Worm (Caenorhabditis elegans) whole organism, midembryonic: ENCODE data around the gene F54E4.4.

Experiments used
- T22C8.4 ChIP-seq: fragments of 200-800 bp; sonication (Bioruptor generic); IDR thresholded peaks from 2 replicates; pipeline ENCODE4 v1.3.6; 2022; ENCODE audit warnings: missing genetic modification characterization, missing compliant biosample characterization
- cog-1 ChIP-seq: sonication (generic microtip); optimal IDR thresholded peaks from 2 replicates; lab custom pipeline; 2016; ENCODE audit warnings: missing genetic modification characterization, missing compliant biosample characterization
- flt-1 ChIP-seq: fragments of 200-800 bp; sonication (Bioruptor generic); IDR thresholded peaks from 2 replicates; pipeline ENCODE4 v1.3.6; 2022; ENCODE audit warnings: missing genetic modification characterization, missing compliant biosample characterization
- klf-2 ChIP-seq: fragments of 200-800 bp; sonication (Bioruptor generic); conservative IDR thresholded peaks from 2 replicates; pipeline ENCODE4 v1.3.6; 2022; ENCODE audit warnings: missing genetic modification reagents, missing genetic modification characterization, missing compliant biosample characterization
- med-1 ChIP-seq: sonication (generic microtip); optimal IDR thresholded peaks from 2 replicates; lab custom pipeline; 2017; ENCODE audit warnings: missing genetic modification characterization, mild to moderate bottlenecking, missing compliant biosample characterization, antibody characterized with exemption, missing genetic modification reagents; ENCODE audit not compliant: insufficient read depth
- ref-1 ChIP-seq: fragments of 200-800 bp; sonication (Bioruptor generic); conservative IDR thresholded peaks from 2 replicates; pipeline ENCODE4 v1.3.6; 2022; ENCODE audit warnings: missing genetic modification reagents, missing genetic modification characterization, missing compliant biosample characterization
- tab-1 ChIP-seq: fragments of 200-800 bp; sonication (Bioruptor generic); IDR thresholded peaks from 2 replicates; pipeline ENCODE4 v1.3.6; 2022; ENCODE audit warnings: missing genetic modification characterization, missing compliant biosample characterization
- ztf-23 ChIP-seq: fragments of 200-800 bp; sonication (Bioruptor generic); IDR thresholded peaks from 2 replicates; pipeline ENCODE4 v1.3.6; 2022; ENCODE audit warnings: missing genetic modification reagents, missing genetic modification characterization, missing compliant biosample characterization
- ztf-29 ChIP-seq: fragments of 200-800 bp; sonication (Bioruptor generic); IDR thresholded peaks from 2 replicates; pipeline ENCODE4 v1.3.6; 2022; ENCODE audit warnings: missing genetic modification reagents, missing genetic modification characterization, missing compliant biosample characterization

The F54E4.4 gene

DNA sequence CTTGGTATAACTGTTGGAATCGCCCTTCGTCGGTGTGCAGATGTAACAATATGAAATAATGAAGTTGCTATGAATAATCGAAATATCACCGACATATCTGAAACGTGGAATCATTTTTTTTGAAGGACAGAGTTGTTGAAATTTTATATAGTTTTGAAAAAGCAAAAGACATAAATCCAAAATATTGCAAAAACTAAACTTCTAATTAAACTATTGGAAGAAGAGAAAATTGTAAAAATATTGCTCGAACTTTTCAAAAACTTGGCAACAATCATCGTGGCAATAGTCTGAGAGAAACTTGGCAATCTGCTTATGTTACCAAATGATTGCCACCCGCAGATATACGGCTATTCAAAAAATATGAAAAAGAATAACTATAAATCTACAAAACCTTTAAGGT is at the start of gene F54E4.4:
Gene F54E4.4 (minus strand): TSS at position 101 of the 400 bp plus-strand sequence.
- TF ChIP-seq med-1, result no peak
- no peak for TF ChIP-seq flt-1 (GFP tag; lab: Robert Waterston, UW)
- no peak for TF ChIP-seq T22C8.4 (GFP tag; lab: Robert Waterston, UW)
- no peak for TF ChIP-seq cog-1 (tag; lab: Kevin White, UChicago)
- TF ChIP-seq tab-1 (GFP tag; lab: Robert Waterston, UW), result no peak
- TF ChIP-seq klf-2 (GFP tag; lab: Robert Waterston, UW), result no peak

DNA sequence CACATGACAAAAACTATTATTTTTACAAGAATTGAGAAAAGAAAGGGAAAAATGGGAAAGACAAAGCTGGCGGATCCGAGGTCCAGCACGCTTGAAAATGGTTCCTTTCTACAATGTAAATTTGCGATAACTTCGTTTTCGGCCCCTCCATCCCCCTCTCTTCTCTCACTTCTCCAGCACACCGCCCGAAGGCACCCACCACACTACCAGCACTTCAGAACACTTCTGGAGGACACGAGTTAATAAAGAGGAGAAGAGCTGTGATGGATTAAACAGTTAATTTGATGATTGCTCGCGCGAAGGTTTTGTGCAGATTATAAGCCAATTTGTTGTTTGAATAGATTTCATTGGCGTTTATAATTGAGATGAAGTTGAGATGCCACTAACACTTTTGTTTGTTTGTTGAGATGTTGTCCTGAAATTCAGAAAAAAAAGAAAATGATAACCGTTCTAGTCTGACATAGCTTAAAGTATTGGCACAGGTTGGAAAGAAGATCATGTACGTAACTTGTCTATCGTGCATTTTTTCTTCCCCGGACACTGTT is 49.4 kb upstream of the F54E4.4 start:
- TF ChIP-seq ref-1 (no peak), cog-1 (tag; lab: Kevin White, UChicago) (no peak), tab-1 (GFP tag; lab: Robert Waterston, UW) (no peak), med-1 (no peak), ztf-23 (GFP tag; lab: Robert Waterston, UW) (no peak), klf-2 (GFP tag; lab: Robert Waterston, UW) (no peak), ztf-29 (GFP tag; lab: Robert Waterston, UW) (no peak), T22C8.4 (GFP tag; lab: Robert Waterston, UW) (no peak), flt-1 (GFP tag; lab: Robert Waterston, UW) (no peak)

DNA sequence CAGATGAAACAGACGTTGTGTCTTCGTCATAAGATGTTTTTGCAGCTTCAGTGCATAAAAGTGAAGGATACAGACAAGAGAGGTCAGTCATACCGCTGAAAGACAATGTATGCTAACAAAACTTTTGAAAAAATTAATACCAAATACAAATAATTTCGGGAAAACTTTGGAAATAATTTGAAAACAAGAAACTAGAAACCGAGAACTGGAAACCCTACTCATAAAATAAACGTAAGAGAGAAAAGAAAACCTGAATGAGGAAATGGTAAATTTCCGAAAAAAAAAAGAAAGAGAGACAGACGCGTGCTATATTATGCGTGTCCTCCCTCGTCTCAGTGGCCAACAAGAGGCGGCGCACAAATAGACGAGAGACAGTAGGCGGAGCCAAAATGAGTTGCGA is 47.6 kb upstream of the F54E4.4 start, which contains the start of gene sox-3:
Gene sox-3 (minus strand): TSS at position 101 of the 400 bp plus-strand sequence.
- no peak for TF ChIP-seq tab-1 (GFP tag; lab: Robert Waterston, UW)
- TF ChIP-seq T22C8.4 (GFP tag; lab: Robert Waterston, UW), result no peak
- TF ChIP-seq ztf-23 (GFP tag; lab: Robert Waterston, UW), result no peak
- TF ChIP-seq cog-1 (tag; lab: Kevin White, UChicago), result no peak
- no peak for TF ChIP-seq ref-1
- no peak for TF ChIP-seq klf-2 (GFP tag; lab: Robert Waterston, UW)
- no peak for TF ChIP-seq flt-1 (GFP tag; lab: Robert Waterston, UW)
- TF ChIP-seq ztf-29 (GFP tag; lab: Robert Waterston, UW), result no peak

DNA sequence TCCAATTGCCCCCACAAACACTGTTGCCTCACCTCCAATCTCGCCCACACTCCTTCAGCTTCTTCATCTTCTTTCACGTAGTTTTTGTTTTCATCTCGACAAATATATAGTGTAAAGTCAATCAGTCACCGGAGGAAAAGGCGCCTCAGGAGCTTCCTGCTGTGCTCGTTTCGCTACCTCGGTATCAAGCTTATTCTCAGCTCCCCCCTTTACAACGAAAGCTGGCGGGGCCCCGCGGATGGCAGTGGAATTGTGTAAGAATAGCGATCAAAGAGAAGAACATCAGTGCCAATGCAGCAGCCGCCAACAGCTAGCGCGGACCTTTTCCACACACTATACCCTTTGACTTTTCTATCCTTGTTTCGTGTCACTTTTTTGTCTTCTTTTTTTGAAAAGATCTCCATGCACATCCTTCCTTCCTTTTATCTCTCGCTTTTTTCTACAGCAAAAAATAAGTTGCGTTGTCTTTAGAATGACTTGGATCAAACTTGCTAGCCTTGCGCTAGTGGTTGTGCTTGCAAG is 39.2 kb upstream of the F54E4.4 start, which contains the start of gene csq-1:
Gene csq-1 (plus strand): TSS at position 472 of the 522 bp plus-strand sequence.
- TF ChIP-seq ztf-29 (GFP tag; lab: Robert Waterston, UW), result no peak
- TF ChIP-seq ref-1, result no peak
- no peak for TF ChIP-seq cog-1 (tag; lab: Kevin White, UChicago)
- TF ChIP-seq tab-1 (GFP tag; lab: Robert Waterston, UW), result no peak
- no peak for TF ChIP-seq klf-2 (GFP tag; lab: Robert Waterston, UW)
- TF ChIP-seq T22C8.4 (GFP tag; lab: Robert Waterston, UW), result no peak
- TF ChIP-seq med-1, result no peak
- no peak for TF ChIP-seq ztf-23 (GFP tag; lab: Robert Waterston, UW)
- no peak for TF ChIP-seq flt-1 (GFP tag; lab: Robert Waterston, UW)

DNA sequence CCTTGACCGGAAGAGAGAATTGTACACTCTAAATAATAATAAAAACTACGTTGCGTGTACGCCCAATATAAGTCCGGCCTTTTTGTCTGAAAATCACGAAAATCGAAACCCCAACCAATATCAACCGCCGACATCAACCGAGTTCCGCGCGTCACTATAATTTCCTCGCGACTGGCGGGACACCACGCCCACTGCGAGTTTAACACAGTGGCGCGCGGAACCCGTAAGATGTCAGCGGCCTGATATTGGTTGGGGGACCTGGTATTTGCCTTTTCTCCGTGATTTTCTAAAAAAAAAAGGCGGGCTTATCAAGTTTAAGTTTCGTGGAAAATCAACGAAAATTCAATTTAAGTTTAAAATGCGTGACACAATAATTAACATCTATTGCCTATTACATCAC is 35.2 kb upstream of the F54E4.4 start:
- TF ChIP-seq tab-1 (GFP tag; lab: Robert Waterston, UW), result no peak
- no peak for TF ChIP-seq ztf-23 (GFP tag; lab: Robert Waterston, UW)
- TF ChIP-seq ref-1, result no peak
- no peak for TF ChIP-seq T22C8.4 (GFP tag; lab: Robert Waterston, UW)
- TF ChIP-seq flt-1 (GFP tag; lab: Robert Waterston, UW), result no peak
- TF ChIP-seq cog-1 (tag; lab: Kevin White, UChicago), result no peak
- no peak for TF ChIP-seq klf-2 (GFP tag; lab: Robert Waterston, UW)
- TF ChIP-seq ztf-29 (GFP tag; lab: Robert Waterston, UW), result no peak
- no peak for TF ChIP-seq med-1

DNA sequence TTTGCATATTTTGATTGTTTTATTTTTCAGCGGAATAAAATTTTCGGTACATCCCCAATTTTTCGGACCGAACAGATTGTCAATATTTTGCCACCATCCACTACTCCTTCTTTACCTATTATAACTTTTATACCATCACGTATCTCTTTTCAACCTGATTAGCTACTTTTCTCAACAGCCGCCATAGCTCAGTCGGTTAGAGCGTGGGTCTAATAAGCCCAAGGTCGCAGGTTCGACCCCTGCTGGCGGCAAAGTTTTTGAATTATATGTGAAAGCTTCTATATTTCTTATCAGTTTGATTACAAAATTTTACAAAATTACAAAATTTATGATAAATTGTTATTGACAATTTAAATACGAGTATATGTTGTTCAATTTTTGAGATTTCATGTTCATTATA is 33.7 kb upstream of the F54E4.4 start:
- TF ChIP-seq ztf-23 (GFP tag; lab: Robert Waterston, UW) (no peak), ztf-29 (GFP tag; lab: Robert Waterston, UW) (no peak), med-1 (no peak), flt-1 (GFP tag; lab: Robert Waterston, UW) (no peak), T22C8.4 (GFP tag; lab: Robert Waterston, UW) (no peak), klf-2 (GFP tag; lab: Robert Waterston, UW) (no peak), cog-1 (tag; lab: Kevin White, UChicago) (no peak), ref-1 (no peak), tab-1 (GFP tag; lab: Robert Waterston, UW) (no peak)

DNA sequence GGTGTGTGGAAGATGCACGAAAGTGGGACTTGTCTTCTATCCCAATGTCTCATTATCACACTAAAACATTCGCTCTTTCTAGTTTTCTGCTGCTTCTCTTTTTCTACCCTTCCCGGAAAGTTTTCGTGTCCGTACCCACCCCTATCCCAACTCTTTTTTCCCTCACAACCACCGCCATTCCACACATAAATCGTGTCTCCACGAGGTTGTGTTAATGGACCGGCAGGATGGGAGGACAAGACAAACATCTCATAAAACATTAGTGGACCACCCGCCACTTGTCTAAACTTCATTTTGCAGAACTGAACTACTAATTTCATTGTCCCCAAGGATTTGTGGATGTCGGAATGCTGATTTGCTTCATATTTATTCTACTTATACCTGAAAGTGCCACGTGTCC is 28.7 kb upstream of the F54E4.4 start, which contains the start of gene slt-1:
Gene slt-1 (plus strand): TSS at position 301 of the 400 bp plus-strand sequence.
- TF ChIP-seq ref-1, result no peak
- no peak for TF ChIP-seq klf-2 (GFP tag; lab: Robert Waterston, UW)
- TF ChIP-seq flt-1 (GFP tag; lab: Robert Waterston, UW), result no peak
- no peak for TF ChIP-seq tab-1 (GFP tag; lab: Robert Waterston, UW)
- TF ChIP-seq T22C8.4 (GFP tag; lab: Robert Waterston, UW), result no peak
- no peak for TF ChIP-seq ztf-29 (GFP tag; lab: Robert Waterston, UW)
- TF ChIP-seq ztf-23 (GFP tag; lab: Robert Waterston, UW), result no peak
- no peak for TF ChIP-seq cog-1 (tag; lab: Kevin White, UChicago)
- TF ChIP-seq med-1, result no peak

DNA sequence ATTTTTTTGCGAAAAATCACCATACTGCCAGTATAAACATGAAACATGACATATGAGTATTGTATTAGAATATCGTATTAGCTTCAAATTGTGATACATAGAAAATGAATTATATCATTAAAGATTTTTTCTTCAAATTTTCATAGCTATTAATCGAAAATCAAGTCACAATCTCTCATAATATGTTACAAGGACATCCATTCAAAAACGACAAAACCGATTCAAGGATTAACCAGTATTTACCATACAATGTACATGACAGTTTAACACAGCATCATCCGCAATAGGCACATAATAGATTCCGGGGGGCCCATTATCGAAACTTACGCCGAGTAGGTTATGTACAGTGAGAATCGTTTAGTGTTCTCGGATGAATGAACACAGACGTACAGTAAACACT is 26.0 kb upstream of the F54E4.4 start:
- TF ChIP-seq klf-2 (GFP tag; lab: Robert Waterston, UW) (no peak), T22C8.4 (GFP tag; lab: Robert Waterston, UW) (no peak), ztf-29 (GFP tag; lab: Robert Waterston, UW) (no peak), med-1 (no peak), ref-1 (no peak)

DNA sequence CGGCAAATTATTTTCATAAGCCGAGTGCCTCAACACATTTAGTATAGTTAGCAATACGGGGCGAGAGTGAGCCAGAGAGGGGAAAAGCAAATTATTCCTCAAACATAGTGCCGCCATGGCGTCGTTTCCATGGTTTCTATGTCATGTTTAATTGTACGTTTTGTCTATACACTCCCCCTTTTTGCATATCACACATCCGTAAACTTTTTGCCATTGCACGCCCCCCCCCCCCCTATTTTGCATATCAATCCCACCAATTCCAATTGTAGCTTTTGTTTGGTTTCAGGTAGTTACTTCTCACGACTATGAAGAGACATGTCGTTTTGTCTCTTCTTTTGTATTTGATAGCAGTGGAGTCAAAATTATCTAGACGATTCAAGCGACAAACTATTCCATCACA is 18.7 kb upstream of the F54E4.4 start, which contains the start of gene C26G2.2:
Gene C26G2.2 (plus strand): TSS at position 301 of the 400 bp plus-strand sequence.
- TF ChIP-seq tab-1 (GFP tag; lab: Robert Waterston, UW) (no peak), ref-1 (no peak), ztf-29 (GFP tag; lab: Robert Waterston, UW) (no peak), flt-1 (GFP tag; lab: Robert Waterston, UW) (no peak), med-1 (no peak), klf-2 (GFP tag; lab: Robert Waterston, UW) (no peak), ztf-23 (GFP tag; lab: Robert Waterston, UW) (no peak)
